Worm (Caenorhabditis elegans): ENCODE measurements around the gene mfsd-8.
"Not testable (repeated sequence)": the region's sequence is repeated elsewhere in the genome, so short reads cannot be mapped to it uniquely, and the experiment has no call there.

DNA sequence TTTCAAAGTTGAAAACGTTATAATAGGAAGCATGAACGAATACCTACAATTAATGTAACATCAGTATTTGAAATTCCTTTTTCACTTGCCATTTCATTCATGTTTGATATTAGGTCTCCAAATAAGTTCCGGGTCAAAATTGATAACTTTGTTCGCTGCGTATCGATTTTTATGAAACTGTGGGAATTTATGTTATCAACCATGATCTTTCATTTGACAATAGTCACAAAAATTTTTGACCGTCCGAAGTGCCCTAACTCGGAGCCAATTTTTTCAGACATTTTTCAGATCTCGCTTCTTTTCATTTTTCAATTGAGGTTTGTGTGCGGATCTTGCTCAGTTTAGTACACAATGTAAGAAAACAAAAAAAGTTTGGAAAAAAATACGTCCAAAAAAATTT, 22.4 kb upstream of the mfsd-8 start, which contains the start of gene Y53G8AM.6:
- not testable (repeated sequence) for TF ChIP-seq mdl-1 (tag; optimal IDR thresholded peaks at IDR 0.05); C16A3.4 (tag; optimal IDR thresholded peaks at IDR 0.05); zag-1 (tag; optimal IDR thresholded peaks at IDR 0.05); lin-39 (tag; optimal IDR thresholded peaks at IDR 0.05); ceh-90 (tag; optimal IDR thresholded peaks at IDR 0.05); nhr-90 (tag; optimal IDR thresholded peaks at IDR 0.05; ENCODE audit: poor library complexity); C34B4.2 (tag; optimal IDR thresholded peaks at IDR 0.05); dpl-1 (GFP tag; optimal IDR thresholded peaks at IDR 0.05); ces-1 (GFP tag; optimal IDR thresholded peaks at IDR 0.05); unc-86 (tag; optimal IDR thresholded peaks at IDR 0.05)
